Worm (Caenorhabditis elegans) whole organism, mixed stage, embryonic: Measurements from ENCODE around the gene mrps-28.

ENCODE experiments used
- blmp-1 ChIP-seq: fragments of 150-350 bp; optimal IDR thresholded peaks from 2 replicates; lab custom pipeline; 2014; ENCODE audit warnings: missing biosample characterization, missing genetic modification characterization
- cnd-1 ChIP-seq: fragments of 200-800 bp; sonication (Bioruptor generic); optimal IDR thresholded peaks from 2 replicates; lab custom pipeline; 2018; ENCODE audit warnings: mild to moderate bottlenecking, missing genetic modification characterization, missing compliant biosample characterization
- flh-1 ChIP-seq: fragments of 200-800 bp; sonication (Bioruptor generic); optimal IDR thresholded peaks from 2 replicates; lab custom pipeline; 2018; ENCODE audit warnings: mild to moderate bottlenecking, missing genetic modification characterization, moderate library complexity, missing compliant biosample characterization

DNA sequence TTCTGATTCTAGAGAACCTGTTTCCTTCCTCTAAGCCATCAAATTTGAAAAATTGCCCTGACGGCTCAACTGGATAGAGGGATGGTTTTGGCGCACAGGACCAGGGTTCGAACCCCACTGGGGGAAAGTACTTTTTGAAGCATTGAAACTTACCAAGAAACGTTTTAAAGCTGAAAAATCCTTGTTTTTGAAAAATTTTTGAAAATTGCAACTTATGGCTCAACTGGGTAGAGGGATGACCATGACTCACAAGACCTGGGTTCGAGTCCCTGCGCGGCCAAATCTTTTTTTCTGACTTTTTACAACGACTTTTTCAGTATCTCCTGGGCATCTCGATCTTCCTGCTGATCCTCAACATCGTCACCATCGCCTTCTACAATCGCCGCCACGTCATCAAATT, 26.8 kb downstream of the mrps-28 start:
- TF ChIP-seq cnd-1 (tag; lab: Kevin White, UChicago) = no peak
- TF ChIP-seq blmp-1 = no peak
- TF ChIP-seq flh-1 = no peak
